Worm (Caenorhabditis elegans) whole organism, L2 larva: ENCODE data around the gene sdz-12.

Source experiments
- F13H6.1 ChIP-seq: sonication (generic microtip); optimal IDR thresholded peaks from 2 replicates; lab custom pipeline; 2016; ENCODE audit warnings: missing genetic modification characterization, missing compliant biosample characterization
- ZK546.5 ChIP-seq: sonication (generic microtip); optimal IDR thresholded peaks from 2 replicates; lab custom pipeline; 2017; ENCODE audit warnings: missing biosample characterization, missing genetic modification characterization
- alr-1 ChIP-seq: fragments of 150-350 bp; optimal IDR thresholded peaks from 2 replicates; lab custom pipeline; 2014; ENCODE audit warnings: missing biosample characterization, missing genetic modification characterization
- aly-2 ChIP-seq: fragments of 150-350 bp; optimal IDR thresholded peaks from 2 replicates; lab custom pipeline; 2014; ENCODE audit warnings: missing biosample characterization, missing genetic modification characterization
- ama-1 ChIP-seq: fragments of 150-350 bp; optimal IDR thresholded peaks from 2 replicates; lab custom pipeline; 2018; ENCODE audit warnings: inconsistent platforms
- blmp-1 ChIP-seq: sonication (generic microtip); optimal IDR thresholded peaks from 2 replicates; lab custom pipeline; 2017; ENCODE audit warnings: missing genetic modification characterization, mild to moderate bottlenecking, missing compliant biosample characterization, antibody characterized with exemption, moderate library complexity; ENCODE audit not compliant: insufficient read depth
- ceh-16 ChIP-seq: fragments of 150-350 bp; optimal IDR thresholded peaks from 2 replicates; lab custom pipeline; 2014; ENCODE audit warnings: missing biosample characterization, missing genetic modification characterization
- ceh-82 ChIP-seq: fragments of 150-350 bp; optimal IDR thresholded peaks from 2 replicates; lab custom pipeline; 2014; ENCODE audit warnings: missing biosample characterization, missing genetic modification characterization
- crh-2 ChIP-seq: sonication (generic microtip); optimal IDR thresholded peaks from 2 replicates; lab custom pipeline; 2017; ENCODE audit warnings: missing biosample characterization, missing genetic modification characterization
- dmd-4 ChIP-seq: sonication (generic microtip); optimal IDR thresholded peaks from 2 replicates; lab custom pipeline; 2017; ENCODE audit warnings: missing biosample characterization, missing genetic modification characterization
- egl-27 ChIP-seq: sonication (generic microtip); optimal IDR thresholded peaks from 3 replicates; lab custom pipeline; 2017; ENCODE audit warnings: missing biosample characterization, missing genetic modification reagents, missing genetic modification characterization
- elt-1 ChIP-seq: fragments of 150-350 bp; optimal IDR thresholded peaks from 2 replicates; lab custom pipeline; 2014; ENCODE audit warnings: missing biosample characterization, missing genetic modification characterization
- elt-3 ChIP-seq: sonication (generic microtip); optimal IDR thresholded peaks from 2 replicates; lab custom pipeline; 2017; ENCODE audit warnings: missing biosample characterization, missing genetic modification characterization
- lin-11 ChIP-seq: fragments of 150-350 bp; sonication (generic microtip); optimal IDR thresholded peaks from 2 replicates; lab custom pipeline; 2014; ENCODE audit warnings: missing biosample characterization, missing genetic modification characterization, inconsistent platforms, mixed read lengths
- lin-13 ChIP-seq: fragments of 150-350 bp; optimal IDR thresholded peaks from 2 replicates; lab custom pipeline; 2014; ENCODE audit warnings: missing biosample characterization, missing genetic modification reagents, missing genetic modification characterization
- lin-39 ChIP-seq: fragments of 150-350 bp; optimal IDR thresholded peaks from 2 replicates; lab custom pipeline; 2014; ENCODE audit warnings: missing biosample characterization, missing genetic modification reagents, missing genetic modification characterization
- mab-5 ChIP-seq: fragments of 150-350 bp; optimal IDR thresholded peaks from 2 replicates; lab custom pipeline; 2014; ENCODE audit warnings: missing biosample characterization, missing genetic modification characterization
- mbf-1 ChIP-seq: sonication (generic microtip); optimal IDR thresholded peaks from 2 replicates; lab custom pipeline; 2017; ENCODE audit warnings: missing biosample characterization, missing genetic modification characterization
- mdl-1 ChIP-seq, 2 experiments: fragments of 150-350 bp in 1 of 2; sonication (generic microtip) in 1 of 2; optimal IDR thresholded peaks; 2 replicates each; lab custom pipeline; 2017; ENCODE audit warnings: missing biosample characterization in 2 of 2, missing genetic modification characterization in 2 of 2
- nhr-10 ChIP-seq: sonication (generic microtip); optimal IDR thresholded peaks from 2 replicates; lab custom pipeline; 2017; ENCODE audit warnings: missing biosample characterization, missing genetic modification characterization
- nhr-11 ChIP-seq: fragments of 150-350 bp; optimal IDR thresholded peaks from 2 replicates; lab custom pipeline; 2014; ENCODE audit warnings: missing biosample characterization, missing genetic modification characterization
- nhr-23 ChIP-seq: fragments of 150-350 bp; optimal IDR thresholded peaks from 2 replicates; lab custom pipeline; 2014; ENCODE audit warnings: missing biosample characterization, missing genetic modification reagents, missing genetic modification characterization
- nhr-237 ChIP-seq: fragments of 150-350 bp; optimal IDR thresholded peaks from 2 replicates; lab custom pipeline; 2014; ENCODE audit warnings: missing biosample characterization, missing genetic modification characterization
- nhr-25 ChIP-seq: fragments of 150-350 bp; sonication (generic microtip); optimal IDR thresholded peaks from 3 replicates; lab custom pipeline; 2014; ENCODE audit warnings: missing biosample characterization, missing genetic modification characterization
- nhr-6 ChIP-seq: fragments of 150-350 bp; optimal IDR thresholded peaks from 2 replicates; lab custom pipeline; 2014; ENCODE audit warnings: missing biosample characterization, missing genetic modification characterization
- nhr-77 ChIP-seq: fragments of 150-350 bp; optimal IDR thresholded peaks from 2 replicates; lab custom pipeline; 2014; ENCODE audit warnings: missing biosample characterization, missing genetic modification characterization
- peb-1 ChIP-seq: fragments of 150-350 bp; optimal IDR thresholded peaks from 2 replicates; lab custom pipeline; 2014; ENCODE audit warnings: missing biosample characterization, missing genetic modification characterization
- skn-1 ChIP-seq: sonication (generic microtip); optimal IDR thresholded peaks from 2 replicates; lab custom pipeline; 2017; ENCODE audit warnings: missing biosample characterization, missing genetic modification characterization
- sma-3 ChIP-seq: sonication (generic microtip); optimal IDR thresholded peaks from 2 replicates; lab custom pipeline; 2016; ENCODE audit warnings: missing genetic modification reagents, missing genetic modification characterization, missing compliant biosample characterization
- unc-39 ChIP-seq: fragments of 150-350 bp; optimal IDR thresholded peaks from 2 replicates; lab custom pipeline; 2014; ENCODE audit warnings: missing biosample characterization, missing genetic modification characterization
- unc-55 ChIP-seq: fragments of 150-350 bp; sonication (generic microtip); optimal IDR thresholded peaks from 3 replicates; lab custom pipeline; 2014; ENCODE audit warnings: missing biosample characterization, missing genetic modification reagents, missing genetic modification characterization
- unc-62 ChIP-seq: fragments of 150-350 bp; optimal IDR thresholded peaks from 2 replicates; lab custom pipeline; 2014; ENCODE audit warnings: missing biosample characterization, missing genetic modification reagents, missing genetic modification characterization
- zag-1 ChIP-seq: fragments of 150-350 bp; optimal IDR thresholded peaks from 2 replicates; lab custom pipeline; 2014; ENCODE audit warnings: missing biosample characterization, missing genetic modification characterization
- ztf-1 ChIP-seq: fragments of 200-800 bp; sonication (Bioruptor generic); conservative IDR thresholded peaks from 2 replicates; pipeline ENCODE4 v1.3.6; 2022; ENCODE audit warnings: missing genetic modification characterization, missing compliant biosample characterization
- ztf-11 ChIP-seq: sonication (generic microtip); optimal IDR thresholded peaks from 2 replicates; lab custom pipeline; 2017; ENCODE audit warnings: missing biosample characterization, missing genetic modification characterization
- ztf-4 ChIP-seq: fragments of 150-350 bp; optimal IDR thresholded peaks from 2 replicates; lab custom pipeline; 2014; ENCODE audit warnings: missing biosample characterization, missing genetic modification characterization

Gene sdz-12

ce11 chrII:3731723-3732122 lies at the start of gene sdz-12, which contains the start of gene bath-31:
sdz-12 (minus strand) TSS chrII:3731823.
bath-31 (plus strand) TSS chrII:3731973.
- no peak for TF ChIP-seq nhr-23 (tag; lab: Kevin White, UChicago)

ce11 chrII:3781238-3781637 lies 49.6 kb upstream of the sdz-12 start:
- TF ChIP-seq ztf-1 (GFP tag; lab: Robert Waterston, UW): no peak
- TF ChIP-seq nhr-77 (tag; lab: Kevin White, UChicago): no peak
- TF ChIP-seq nhr-25 (tag; lab: Kevin White, UChicago): no peak
- no peak for TF ChIP-seq mbf-1
- no peak for TF ChIP-seq dmd-4 (tag; lab: Kevin White, UChicago)
- no peak for TF ChIP-seq nhr-237 (tag; lab: Kevin White, UChicago)
- TF ChIP-seq elt-3 (tag; lab: Kevin White, UChicago): no peak
- TF ChIP-seq zag-1 (tag; lab: Kevin White, UChicago): no peak
- no peak for TF ChIP-seq mab-5 (tag; lab: Kevin White, UChicago)
- no peak for TF ChIP-seq ceh-82 (tag; lab: Kevin White, UChicago)
- TF ChIP-seq ama-1 (lab: Kevin White, UChicago): no peak
- no peak for TF ChIP-seq lin-13 (GFP tag; lab: Kevin White, UChicago)
- TF ChIP-seq ZK546.5: no peak
- TF ChIP-seq egl-27 (tag; lab: Kevin White, UChicago): no peak
- TF ChIP-seq nhr-10 (tag; lab: Kevin White, UChicago): no peak
- TF ChIP-seq ztf-11: no peak
- no peak for TF ChIP-seq ceh-16 (tag; lab: Kevin White, UChicago)

ce11 chrII:3779463-3779862 lies 47.8 kb upstream of the sdz-12 start, which contains the start of gene T24E12.11:
T24E12.11 (minus strand) TSS chrII:3779563.
- TF ChIP-seq nhr-11 (no peak), nhr-6 (tag; lab: Kevin White, UChicago) (no peak), blmp-1 (tag; lab: Kevin White, UChicago) (no peak), aly-2 (tag; lab: Kevin White, UChicago) (no peak), elt-1 (tag; lab: Kevin White, UChicago) (no peak), F13H6.1 (tag; lab: Kevin White, UChicago) (no peak), lin-39 (tag; lab: Kevin White, UChicago) (no peak)

- TF ChIP-seq mdl-1 (tag; optimal IDR thresholded peaks at IDR 0.05; lab: Kevin White, UChicago) (no peak), ZK546.5 (no peak)
Observed at ce11 chrII:3777802-3778201, 46.2 kb upstream of the sdz-12 start.

- TF ChIP-seq unc-62 (GFP tag; lab: Kevin White, UChicago): no peak
- TF ChIP-seq dmd-4 (tag; lab: Kevin White, UChicago): no peak
- no peak for TF ChIP-seq skn-1 (tag; lab: Kevin White, UChicago)
- no peak for TF ChIP-seq F13H6.1 (tag; lab: Kevin White, UChicago)
- TF ChIP-seq nhr-237 (tag; lab: Kevin White, UChicago): no peak
- no peak for TF ChIP-seq ceh-16 (tag; lab: Kevin White, UChicago)
- TF ChIP-seq ztf-4 (tag; lab: Kevin White, UChicago): no peak
- TF ChIP-seq peb-1 (tag; lab: Kevin White, UChicago): no peak
- TF ChIP-seq sma-3 (GFP tag; lab: Kevin White, UChicago): no peak
- no peak for TF ChIP-seq unc-55 (GFP tag; lab: Kevin White, UChicago)
- no peak for TF ChIP-seq crh-2 (tag; lab: Kevin White, UChicago)
- TF ChIP-seq alr-1 (tag; lab: Kevin White, UChicago): no peak
- TF ChIP-seq nhr-25 (tag; lab: Kevin White, UChicago): no peak
- TF ChIP-seq ama-1 (lab: Kevin White, UChicago): no peak
- TF ChIP-seq lin-11 (tag; lab: Kevin White, UChicago): no peak
- no peak for TF ChIP-seq ZK546.5
- TF ChIP-seq elt-1 (tag; lab: Kevin White, UChicago): no peak
- TF ChIP-seq unc-39 (tag; lab: Kevin White, UChicago): no peak
- no peak for TF ChIP-seq nhr-77 (tag; lab: Kevin White, UChicago)
- TF ChIP-seq nhr-23 (tag; lab: Kevin White, UChicago): no peak
Observed at ce11 chrII:3775719-3776118, 44.1 kb upstream of the sdz-12 start, which contains the start of gene T24E12.3. T24E12.3 (plus strand) TSS chrII:3776019.
